Worm (Caenorhabditis elegans) whole organism, L4 larva: ENCODE data around the gene F26A1.4.

Source experiments
- D1046.2 ChIP-seq: fragments of 200-800 bp; sonication (Bioruptor generic); IDR thresholded peaks from 2 replicates; pipeline ENCODE4 v1.3.6; 2022; ENCODE audit warnings: missing genetic modification characterization, missing compliant biosample characterization
- F37D6.2 ChIP-seq: sonication (generic microtip); optimal IDR thresholded peaks from 2 replicates; lab custom pipeline; 2016; ENCODE audit warnings: mild to moderate bottlenecking, missing genetic modification characterization, missing compliant biosample characterization
- F49E8.2 ChIP-seq: sonication (generic microtip); optimal IDR thresholded peaks from 2 replicates; lab custom pipeline; 2016; ENCODE audit warnings: missing compliant biosample characterization, mild to moderate bottlenecking, missing genetic modification characterization, borderline replicate concordance
- T26A8.4 ChIP-seq: fragments of 200-800 bp; sonication (Bioruptor generic); IDR thresholded peaks from 2 replicates; pipeline ENCODE4 v1.3.6; 2022; ENCODE audit warnings: missing genetic modification characterization, missing compliant biosample characterization
- Y5F2A.4 ChIP-seq: fragments of 200-800 bp; sonication (Bioruptor generic); optimal IDR thresholded peaks from 2 replicates; lab custom pipeline; 2018; ENCODE audit warnings: mild to moderate bottlenecking, missing genetic modification characterization, missing compliant biosample characterization
- Y75B8A.6 ChIP-seq: fragments of 200-800 bp; sonication (Bioruptor generic); IDR thresholded peaks from 2 replicates; pipeline ENCODE4 v1.3.6; 2022; ENCODE audit warnings: missing genetic modification reagents, missing genetic modification characterization, missing compliant biosample characterization
- aha-1 ChIP-seq: fragments of 150-350 bp; peaks from one replicate; lab custom pipeline; 2014; ENCODE audit warnings: missing biosample characterization, missing genetic modification characterization
- attf-4 ChIP-seq: sonication (generic microtip); optimal IDR thresholded peaks from 3 replicates; lab custom pipeline; 2017; ENCODE audit warnings: missing biosample characterization, missing genetic modification characterization
- ceh-20 ChIP-seq: fragments of 200-800 bp; sonication (Bioruptor generic); IDR thresholded peaks from 2 replicates; pipeline ENCODE4 v1.3.6; 2022; ENCODE audit warnings: missing genetic modification reagents, missing genetic modification characterization, missing compliant biosample characterization
- ceh-82 ChIP-seq: sonication (generic microtip); optimal IDR thresholded peaks from 2 replicates; lab custom pipeline; 2017; ENCODE audit warnings: missing biosample characterization, missing genetic modification characterization
- ctbp-1 ChIP-seq: fragments of 200-800 bp; sonication (Bioruptor generic); IDR thresholded peaks from 2 replicates; pipeline ENCODE4 v1.3.6; 2022; ENCODE audit warnings: missing genetic modification reagents, missing genetic modification characterization, missing compliant biosample characterization
- daf-16 ChIP-seq, 3 experiments: sonication (generic microtip); optimal IDR thresholded peaks; 2 replicates each; lab custom pipeline; 2016 to 2017; ENCODE audit warnings: missing genetic modification characterization in 3 of 3, missing genetic modification reagents in 3 of 3, mild to moderate bottlenecking in 2 of 3, missing compliant biosample characterization in 2 of 3, missing biosample characterization in 1 of 3, moderate library complexity in 1 of 3
- daf-19 ChIP-seq: fragments of 200-800 bp; sonication (Bioruptor generic); conservative IDR thresholded peaks from 2 replicates; pipeline ENCODE4 v1.3.6; 2022; ENCODE audit warnings: missing genetic modification characterization, missing compliant biosample characterization
- daf-8 ChIP-seq: fragments of 200-800 bp; sonication (Bioruptor generic); IDR thresholded peaks from 2 replicates; pipeline ENCODE4 v1.3.6; 2022; ENCODE audit warnings: missing genetic modification characterization, missing compliant biosample characterization
- dmd-6 ChIP-seq: fragments of 200-800 bp; sonication (Bioruptor generic); IDR thresholded peaks from 2 replicates; pipeline ENCODE4 v1.3.6; 2022; ENCODE audit warnings: missing genetic modification reagents, missing genetic modification characterization, missing compliant biosample characterization
- dmd-9 ChIP-seq: fragments of 200-800 bp; sonication (Bioruptor generic); IDR thresholded peaks from 2 replicates; pipeline ENCODE4 v1.3.6; 2022; ENCODE audit warnings: missing genetic modification reagents, missing genetic modification characterization, missing compliant biosample characterization
- dpl-1 ChIP-seq: fragments of 150-350 bp; optimal IDR thresholded peaks from 2 replicates; lab custom pipeline; 2014; ENCODE audit warnings: missing biosample characterization, missing genetic modification reagents, missing genetic modification characterization
- duxl-1 ChIP-seq: sonication (generic microtip); optimal IDR thresholded peaks from 2 replicates; lab custom pipeline; 2016; ENCODE audit warnings: mild to moderate bottlenecking, missing genetic modification characterization, moderate library complexity, missing compliant biosample characterization; ENCODE audit not compliant: poor library complexity
- dve-1 ChIP-seq: sonication (generic microtip); optimal IDR thresholded peaks from 2 replicates; lab custom pipeline; 2017; ENCODE audit warnings: antibody characterized with exemption, mild to moderate bottlenecking, missing genetic modification characterization, missing compliant biosample characterization; ENCODE audit not compliant: insufficient read depth
- egl-43 ChIP-seq: fragments of 200-800 bp; sonication (Bioruptor generic); IDR thresholded peaks from 2 replicates; pipeline ENCODE4 v1.3.6; 2022; ENCODE audit warnings: missing genetic modification reagents, missing genetic modification characterization, missing compliant biosample characterization
- gei-8 ChIP-seq: fragments of 200-800 bp; sonication (Bioruptor generic); optimal IDR thresholded peaks from 2 replicates; lab custom pipeline; 2018; ENCODE audit warnings: mild to moderate bottlenecking, missing genetic modification characterization, missing compliant biosample characterization
- hlh-30 ChIP-seq: sonication (generic microtip); optimal IDR thresholded peaks from 2 replicates; lab custom pipeline; 2017; ENCODE audit warnings: antibody characterized with exemption, mild to moderate bottlenecking, missing genetic modification characterization, missing compliant biosample characterization; ENCODE audit not compliant: insufficient read depth
- lim-7 ChIP-seq: fragments of 200-800 bp; sonication (Bioruptor generic); IDR thresholded peaks from 2 replicates; pipeline ENCODE4 v1.3.6; 2022; ENCODE audit warnings: missing genetic modification characterization, missing compliant biosample characterization
- lin-1 ChIP-seq: fragments of 200-800 bp; sonication (Bioruptor generic); IDR thresholded peaks from 2 replicates; pipeline ENCODE4 v1.3.6; 2022; ENCODE audit warnings: missing genetic modification reagents, missing genetic modification characterization, missing compliant biosample characterization
- lin-29 ChIP-seq: fragments of 200-800 bp; sonication (Bioruptor generic); IDR thresholded peaks from 2 replicates; pipeline ENCODE4 v1.3.6; 2022; ENCODE audit warnings: missing genetic modification reagents, missing genetic modification characterization, missing compliant biosample characterization
- lsy-2 ChIP-seq, 2 experiments: fragments of 150-350 bp in 1 of 2; sonication (generic microtip) in 1 of 2; optimal IDR thresholded peaks; 2 replicates each; lab custom pipeline; 2014 to 2017; ENCODE audit warnings: missing biosample characterization in 2 of 2, missing genetic modification characterization in 2 of 2
- mes-2 ChIP-seq: sonication (generic microtip); optimal IDR thresholded peaks from 2 replicates; lab custom pipeline; 2016; ENCODE audit warnings: missing genotype, mild to moderate bottlenecking, missing genetic modification characterization, missing compliant biosample characterization; ENCODE audit not compliant: poor library complexity, severe bottlenecking
- nhr-10 ChIP-seq: fragments of 150-350 bp; optimal IDR thresholded peaks from 2 replicates; lab custom pipeline; 2014; ENCODE audit warnings: missing biosample characterization, missing genetic modification characterization
- nhr-102 ChIP-seq: sonication (generic microtip); optimal IDR thresholded peaks from 2 replicates; lab custom pipeline; 2016; ENCODE audit warnings: mild to moderate bottlenecking, missing genetic modification characterization, moderate library complexity, missing compliant biosample characterization
- nhr-11 ChIP-seq: fragments of 150-350 bp; optimal IDR thresholded peaks from 2 replicates; lab custom pipeline; 2014; ENCODE audit warnings: missing biosample characterization, missing genetic modification characterization
- nhr-237 ChIP-seq: sonication (generic microtip); optimal IDR thresholded peaks from 2 replicates; lab custom pipeline; 2017; ENCODE audit warnings: missing biosample characterization, missing genetic modification characterization
- nhr-28 ChIP-seq: fragments of 150-350 bp; optimal IDR thresholded peaks from 2 replicates; lab custom pipeline; 2014; ENCODE audit warnings: missing biosample characterization, missing genetic modification characterization
- nhr-41 ChIP-seq: fragments of 200-800 bp; sonication (Bioruptor generic); IDR thresholded peaks from 2 replicates; pipeline ENCODE4 v1.3.6; 2022; ENCODE audit warnings: missing genetic modification reagents, missing genetic modification characterization, missing compliant biosample characterization
- nhr-48 ChIP-seq: sonication (generic microtip); optimal IDR thresholded peaks from 2 replicates; lab custom pipeline; 2016; ENCODE audit warnings: mild to moderate bottlenecking, missing genetic modification characterization, missing compliant biosample characterization
- rbr-2 ChIP-seq: sonication (generic microtip); optimal IDR thresholded peaks from 2 replicates; lab custom pipeline; 2016; ENCODE audit warnings: missing genotype, missing genetic modification characterization, missing compliant biosample characterization
- saeg-2 ChIP-seq: fragments of 200-800 bp; sonication (Bioruptor generic); IDR thresholded peaks from 2 replicates; pipeline ENCODE4 v1.3.6; 2022; ENCODE audit warnings: missing genetic modification reagents, missing genetic modification characterization, missing compliant biosample characterization
- snpc-1.2 ChIP-seq: fragments of 200-800 bp; sonication (Bioruptor generic); IDR thresholded peaks from 2 replicates; pipeline ENCODE4 v1.3.6; 2022; ENCODE audit warnings: missing genetic modification reagents, missing genetic modification characterization, missing compliant biosample characterization
- tra-1 ChIP-seq: fragments of 200-800 bp; sonication (Bioruptor generic); IDR thresholded peaks from 2 replicates; pipeline ENCODE4 v1.3.6; 2022; ENCODE audit warnings: missing genetic modification reagents, missing genetic modification characterization, missing compliant biosample characterization
- unc-62 ChIP-seq, 3 experiments: fragments of 150-350 bp in 1 of 3; sonication (generic microtip); optimal IDR thresholded peaks in 2 of 3; peaks in 1 of 3; 1 replicate in 1 of 3; 2 replicates in 2 of 3; lab custom pipeline; 2014 to 2017; ENCODE audit warnings: missing biosample characterization in 3 of 3, missing genetic modification characterization in 3 of 3, missing genetic modification reagents in 3 of 3, missing genotype in 1 of 3
- zip-11 ChIP-seq: fragments of 200-800 bp; sonication (Bioruptor generic); IDR thresholded peaks from 2 replicates; pipeline ENCODE4 v1.3.6; 2022; ENCODE audit warnings: missing genetic modification characterization, missing compliant biosample characterization
- ztf-11 ChIP-seq: fragments of 150-350 bp; optimal IDR thresholded peaks from 2 replicates; lab custom pipeline; 2014; ENCODE audit warnings: missing biosample characterization, missing genetic modification characterization

The F26A1.4 gene

DNA sequence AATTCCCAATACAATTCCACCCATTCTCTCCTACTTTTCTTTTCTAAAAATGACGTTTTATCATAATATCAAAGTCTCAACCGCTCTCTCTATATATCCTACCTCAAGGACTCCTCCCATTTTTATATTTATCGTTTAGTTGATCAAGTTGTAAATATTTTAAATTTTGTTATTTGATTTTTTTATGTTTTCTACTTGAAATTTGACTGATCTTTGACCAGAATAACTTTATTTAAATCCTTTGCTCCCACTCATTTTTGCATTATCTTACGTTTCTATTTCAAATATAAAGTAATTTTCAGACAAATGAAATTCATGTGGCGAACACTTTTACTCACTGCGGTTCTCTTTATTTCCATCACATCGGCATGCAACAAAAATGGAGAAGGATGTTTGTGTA is 20.1 kb downstream of the F26A1.4 start, which contains the start of the genes acbp-7 and F26A1.19:
TSS of gene acbp-7 (plus strand) at position 301 of the 400 bp plus-strand sequence.
TSS of gene F26A1.19 (plus strand) at position 303 of the 400 bp plus-strand sequence.
- TF ChIP-seq rbr-2 (tag; lab: Kevin White, UChicago) (no peak), tra-1 (no peak), snpc-1.2 (GFP tag; lab: Robert Waterston, UW) (no peak), D1046.2 (GFP tag; lab: Robert Waterston, UW) (no peak), hlh-30 (tag; lab: Kevin White, UChicago) (no peak), nhr-102 (no peak), attf-4 (no peak), nhr-237 (no peak), F37D6.2 (tag; lab: Kevin White, UChicago) (no peak), nhr-28 (tag; lab: Kevin White, UChicago) (no peak), duxl-1 (tag; lab: Kevin White, UChicago) (no peak), zip-11 (no peak), daf-19 (GFP tag; lab: Robert Waterston, UW) (no peak), Y5F2A.4 (GFP tag; lab: Kevin White, UChicago) (no peak), ceh-82 (tag; lab: Kevin White, UChicago) (no peak)

DNA sequence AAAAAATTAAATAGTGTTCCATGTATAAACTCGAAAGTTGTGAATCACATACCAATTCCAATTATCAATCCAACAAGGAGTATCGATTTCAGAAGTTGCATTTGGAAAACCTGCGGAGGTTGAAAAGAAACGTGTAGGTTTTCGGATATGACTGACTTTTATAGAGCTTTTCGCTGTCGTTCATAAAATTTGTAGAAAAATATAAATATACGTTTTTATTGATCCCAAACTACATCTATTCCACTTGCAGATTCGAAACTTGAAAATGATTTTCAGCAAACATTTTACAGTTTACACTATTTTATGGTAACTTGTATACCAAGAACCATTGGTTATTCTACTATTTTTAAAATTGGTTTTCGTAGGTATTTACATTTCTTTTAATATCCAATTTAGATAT is 24.8 kb downstream of the F26A1.4 start, which contains the start of gene clec-156:
TSS of gene clec-156 (minus strand) at position 101 of the 400 bp plus-strand sequence.
- TF ChIP-seq unc-62 (GFP tag; optimal IDR thresholded peaks at IDR 0.05 in 1 of 2; lab: Kevin White, UChicago) (peak in 1 of 2 experiments; percentile 51), unc-62 (tag; optimal IDR thresholded peaks at IDR 0.05; lab: Kevin White, UChicago) (no peak), nhr-11 (tag; lab: Kevin White, UChicago) (no peak)

- no peak for TF ChIP-seq F37D6.2 (tag; lab: Kevin White, UChicago)
- TF ChIP-seq dmd-6 (GFP tag; lab: Robert Waterston, UW), result no peak
- TF ChIP-seq T26A8.4 (GFP tag; lab: Robert Waterston, UW), result no peak
- peak in 1 of 2 experiments; percentile 63 for TF ChIP-seq unc-62 (GFP tag; optimal IDR thresholded peaks at IDR 0.05 in 1 of 2; lab: Kevin White, UChicago)
- TF ChIP-seq unc-62 (tag; optimal IDR thresholded peaks at IDR 0.05; lab: Kevin White, UChicago), result no peak
- TF ChIP-seq ceh-20, result no peak
- no peak for TF ChIP-seq zip-11
- no peak for TF ChIP-seq egl-43 (GFP tag; lab: Robert Waterston, UW)
These were observed 27.0 kb downstream of the F26A1.4 start, which contains the start of the genes clec-157 and fkh-5 for ce11 chrIII:4844327-4844726. clec-157 (minus strand) TSS chrIII:4844427. fkh-5 (plus strand) TSS chrIII:4844662.

DNA sequence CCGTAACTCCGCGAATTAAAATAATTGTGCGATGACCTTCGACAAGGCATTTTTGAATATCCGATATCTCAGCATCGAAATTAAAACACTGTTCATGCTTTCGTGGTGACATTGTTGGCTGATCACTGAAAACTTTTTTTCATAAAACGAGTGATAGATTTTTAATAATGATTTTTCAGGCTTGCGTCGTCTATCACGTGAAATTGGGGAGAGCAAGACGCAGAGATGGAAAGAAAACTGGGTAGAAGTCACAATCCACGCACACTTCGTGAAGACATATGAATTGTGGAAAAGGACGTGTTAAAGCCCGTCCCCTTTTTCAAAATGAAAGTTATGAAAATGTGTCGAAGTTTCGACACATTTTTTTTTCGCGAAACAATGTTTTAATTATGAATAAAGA is 32.4 kb downstream of the F26A1.4 start, which contains the start of gene nonu-1:
TSS of gene nonu-1 (minus strand) at position 169 of the 400 bp plus-strand sequence.
- TF ChIP-seq Y75B8A.6 (GFP tag; lab: Robert Waterston, UW), result no peak
- TF ChIP-seq hlh-30 (tag; lab: Kevin White, UChicago), result peak; percentile 86
- TF ChIP-seq T26A8.4 (GFP tag; lab: Robert Waterston, UW), result no peak
- peak; percentile 64 for TF ChIP-seq aha-1
- no peak for TF ChIP-seq F49E8.2
- no peak for TF ChIP-seq saeg-2 (GFP tag; lab: Robert Waterston, UW)
- TF ChIP-seq lim-7, result no peak
- peak; percentile 11; the same call in 1 of the 2 replicates for TF ChIP-seq dmd-6 (GFP tag; lab: Robert Waterston, UW)
- no peak for TF ChIP-seq nhr-48

- TF ChIP-seq lsy-2 (tag; optimal IDR thresholded peaks at IDR 0.05; lab: Kevin White, UChicago) (peak in 1 of 2 experiments; percentile 63), daf-8 (GFP tag; lab: Robert Waterston, UW) (no peak), dve-1 (tag; lab: Kevin White, UChicago) (no peak), daf-16 (GFP tag; optimal IDR thresholded peaks at IDR 0.05; lab: Kevin White, UChicago) (no peak), daf-16 (tag; optimal IDR thresholded peaks at IDR 0.05; lab: Kevin White, UChicago) (peak; percentile 6), gei-8 (GFP tag; lab: Kevin White, UChicago) (no peak), ztf-11 (tag; lab: Kevin White, UChicago) (no peak), ctbp-1 (GFP tag; lab: Robert Waterston, UW) (no peak), mes-2 (tag; lab: Kevin White, UChicago) (peak; percentile 50), nhr-41 (GFP tag; lab: Robert Waterston, UW) (no peak), dpl-1 (GFP tag; lab: Kevin White, UChicago) (peak; percentile 70), lin-1 (no peak), nhr-10 (tag; lab: Kevin White, UChicago) (no peak), dmd-9 (no peak), lin-29 (GFP tag; lab: Robert Waterston, UW) (no peak)
These were observed 32.8 kb downstream of the F26A1.4 start, which contains the start of gene F26A1.1 for ce11 chrIII:4850139-4850538. F26A1.1 (plus strand) TSS chrIII:4850507.
